Fruit fly (Drosophila melanogaster): ENCODE data around the gene CG45492.
"Not testable (repeated sequence)": the region's sequence is repeated elsewhere in the genome, so short reads cannot be mapped to it uniquely, and the experiment has no call there.

dm6 chrX:19944047-19944446 lies at the start of gene CG45492:
- TF ChIP-seq CG16813 (GFP tag; IDR thresholded peaks at IDR 0.05; ENCODE audit: partially characterized antibody); CG32532 (GFP tag; IDR thresholded peaks at IDR 0.05); CG30431 (GFP tag; optimal IDR thresholded peaks at IDR 0.05); CG14014 (GFP tag; IDR thresholded peaks at IDR 0.05); CG1603 (tag; optimal IDR thresholded peaks at IDR 0.05); fd102C (GFP tag; optimal IDR thresholded peaks at IDR 0.05); lola (GFP tag; optimal IDR thresholded peaks at IDR 0.05): not testable (repeated sequence)

All from whole organism, embryonic.